Worm (Caenorhabditis elegans): Measurements from ENCODE around the gene npr-2.
"Not testable (repeated sequence)": the region's sequence is repeated elsewhere in the genome, so short reads cannot be mapped to it uniquely, and the experiment has no call there.

npr-2 gene

DNA sequence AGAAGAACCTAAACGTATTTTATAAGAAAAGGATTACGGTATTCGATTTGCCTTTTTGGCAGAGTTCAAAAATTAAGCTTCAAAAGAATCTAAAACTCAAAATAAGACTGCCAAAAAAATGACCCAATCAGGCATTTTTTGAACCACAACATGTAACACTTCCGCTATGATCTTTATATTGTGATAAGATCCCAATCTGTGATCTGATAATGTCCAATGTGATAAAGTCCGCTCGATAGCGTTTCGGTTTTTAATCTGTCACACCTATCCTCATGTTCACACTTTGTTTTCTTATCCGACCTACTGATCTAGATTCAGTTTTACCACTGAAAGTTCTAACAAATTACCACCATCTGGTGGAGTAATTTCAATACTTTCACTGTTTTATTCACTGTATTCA lies 34.1 kb upstream of the npr-2 start:
- TF ChIP-seq nhr-23 (tag; optimal IDR thresholded peaks at IDR 0.05) (peak; percentile 22), nhr-237 (tag; optimal IDR thresholded peaks at IDR 0.05) (no peak), elt-1 (tag; optimal IDR thresholded peaks at IDR 0.05) (peak; percentile 99)

DNA sequence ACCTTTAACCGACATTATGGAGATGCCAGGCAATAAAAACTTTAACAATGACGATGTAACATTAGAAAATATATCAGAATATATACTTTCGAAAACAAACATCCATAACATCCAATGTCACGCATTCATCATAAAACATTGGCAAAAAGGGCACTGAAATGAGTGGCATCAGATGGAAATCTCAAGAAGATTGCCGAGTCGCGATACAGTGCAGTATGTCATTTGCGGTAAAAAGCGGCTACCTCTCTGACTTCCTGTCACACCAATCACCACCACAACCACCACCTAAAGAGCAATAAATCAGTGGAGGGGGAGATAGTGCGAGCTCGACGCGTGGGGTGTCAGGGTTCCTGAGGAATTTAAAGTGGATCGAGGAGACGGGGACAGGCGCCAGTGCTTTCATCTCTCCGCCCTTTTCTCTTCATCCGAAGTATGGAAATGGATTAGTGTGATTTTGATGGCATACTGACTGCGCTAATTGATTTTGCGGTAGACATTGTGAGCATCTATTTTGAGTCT lies 33.2 kb upstream of the npr-2 start:
- TF ChIP-seq elt-1 (tag; optimal IDR thresholded peaks at IDR 0.05) (peak; percentile 92), snpc-4 (tag; optimal IDR thresholded peaks at IDR 0.05) (no peak)

- TF ChIP-seq lin-39 (tag; optimal IDR thresholded peaks at IDR 0.05) = no peak
- TF ChIP-seq elt-3 (tag; optimal IDR thresholded peaks at IDR 0.05) = no peak
- no peak for TF ChIP-seq nhr-11 (tag; optimal IDR thresholded peaks at IDR 0.05)
- TF ChIP-seq nhr-25 (tag; optimal IDR thresholded peaks at IDR 0.05) = peak; percentile 4
- peak; percentile 92 for TF ChIP-seq elt-1 (tag; optimal IDR thresholded peaks at IDR 0.05)
Observed at ce11 chrIV:9610923-9611322, 31.0 kb upstream of the npr-2 start.

DNA sequence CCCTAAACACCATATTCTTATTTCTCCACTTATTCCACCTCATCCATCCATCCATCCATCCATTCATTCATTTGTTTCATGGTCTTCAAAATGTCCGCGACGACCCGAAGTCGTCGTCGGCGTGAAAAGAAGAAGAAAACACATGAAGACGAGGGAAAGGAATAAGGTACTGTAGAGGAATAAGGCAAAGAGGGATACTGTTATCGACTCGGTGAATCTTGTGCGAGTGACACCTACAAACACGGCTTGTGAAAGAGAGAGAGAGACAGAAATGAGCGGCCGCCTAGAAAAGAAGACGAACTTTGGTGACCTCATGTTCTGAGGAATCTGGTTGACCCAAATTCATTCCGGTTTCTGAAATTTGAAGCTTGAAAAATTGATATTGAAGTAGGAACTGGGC lies 29.2 kb upstream of the npr-2 start:
- no peak for TF ChIP-seq nhr-237 (tag; optimal IDR thresholded peaks at IDR 0.05)
- TF ChIP-seq nhr-12 (tag; optimal IDR thresholded peaks at IDR 0.05) = no peak
- no peak for TF ChIP-seq mdl-1 (tag; optimal IDR thresholded peaks at IDR 0.05)
- no peak for TF ChIP-seq sea-2 (GFP tag; optimal IDR thresholded peaks at IDR 0.05)
- no peak for TF ChIP-seq nfya-1 (tag; optimal IDR thresholded peaks at IDR 0.05; ENCODE audit: insufficient read depth)
- peak; percentile 93 for TF ChIP-seq elt-1 (tag; optimal IDR thresholded peaks at IDR 0.05)
- TF ChIP-seq nhr-25 (tag; optimal IDR thresholded peaks at IDR 0.05) = peak; percentile 55

- no peak for TF ChIP-seq nhr-12 (tag; optimal IDR thresholded peaks at IDR 0.05)
- TF ChIP-seq elt-1 (tag; optimal IDR thresholded peaks at IDR 0.05) = peak; percentile 98
- TF ChIP-seq nhr-77 (tag; optimal IDR thresholded peaks at IDR 0.05) = no peak
Observed at ce11 chrIV:9607945-9608344, 28.0 kb upstream of the npr-2 start.

- TF ChIP-seq nhr-28 (tag; optimal IDR thresholded peaks at IDR 0.05) (no peak), lin-39 (tag; optimal IDR thresholded peaks at IDR 0.05) (no peak), unc-62 (GFP tag; optimal IDR thresholded peaks at IDR 0.05) (no peak), eor-1 (tag; optimal IDR thresholded peaks at IDR 0.05) (no peak), lsy-12 (tag; optimal IDR thresholded peaks at IDR 0.05) (no peak), nhr-43 (tag; optimal IDR thresholded peaks at IDR 0.05; ENCODE audit: poor library complexity, severe bottlenecking) (no peak), ceh-82 (tag; optimal IDR thresholded peaks at IDR 0.05) (no peak), elt-2 (tag; optimal IDR thresholded peaks at IDR 0.05) (no peak)
Observed at ce11 chrIV:9601595-9601994, 21.7 kb upstream of the npr-2 start, which contains the start of gene aat-1. Gene aat-1, minus strand, starts transcription at chrIV:9601695.

- TF ChIP-seq ZK546.5, daf-12, nhr-23 (tag; optimal IDR thresholded peaks at IDR 0.05): not testable (repeated sequence)
Observed at ce11 chrIV:9595779-9596406, 16.0 kb upstream of the npr-2 start, which contains the start of the genes F27C8.3 and F27C8.2. Gene F27C8.3, minus strand, starts transcription at chrIV:9595879. Gene F27C8.2, plus strand, starts transcription at chrIV:9596356.

- TF ChIP-seq pqm-1 (tag; optimal IDR thresholded peaks at IDR 0.05) (peak; percentile 56), ZK546.5 (tag; optimal IDR thresholded peaks at IDR 0.05) (no peak), elt-2 (tag; optimal IDR thresholded peaks at IDR 0.05) (peak; percentile 87), nhr-28 (tag; optimal IDR thresholded peaks at IDR 0.05) (no peak), mml-1 (tag; optimal IDR thresholded peaks at IDR 0.05) (no peak)
Observed at ce11 chrIV:9593456-9593855, 13.5 kb upstream of the npr-2 start, which contains the start of gene spp-18. Gene spp-18, plus strand, starts transcription at chrIV:9593712.

Measured in whole organism, L3 larva.